Fruit fly (Drosophila melanogaster) whole organism, pupa: ENCODE data around the gene Galphai.

Experiments used
- CG10348 ChIP-seq: fragments of 200-800 bp; sonication (Bioruptor generic); IDR thresholded peaks from 2 replicates; pipeline ENCODE4 v1.3.6; 2022; ENCODE audit warnings: missing biosample characterization, missing genetic modification characterization
- CG12605 ChIP-seq: fragments of 200-800 bp; sonication (Bioruptor generic); IDR thresholded peaks from 2 replicates; pipeline ENCODE4 v1.3.6; 2022; ENCODE audit warnings: missing biosample characterization, missing genetic modification characterization
- CG13204 ChIP-seq: fragments of 200-800 bp; sonication (Bioruptor generic); optimal IDR thresholded peaks from 2 replicates; lab custom pipeline; 2018; ENCODE audit warnings: missing biosample characterization, mild to moderate bottlenecking, missing genetic modification characterization, moderate library complexity
- CG14655 ChIP-seq: fragments of 200-800 bp; sonication (Bioruptor generic); optimal IDR thresholded peaks from 3 replicates; lab custom pipeline; 2017; ENCODE audit warnings: mild to moderate bottlenecking, missing biosample characterization, missing genetic modification reagents, missing genetic modification characterization
- CG15710 ChIP-seq: fragments of 200-800 bp; sonication (Bioruptor generic); optimal IDR thresholded peaks from 2 replicates; lab custom pipeline; 2018; ENCODE audit warnings: missing biosample characterization, mild to moderate bottlenecking, missing genetic modification characterization, moderate library complexity
- CG17806 ChIP-seq: fragments of 200-800 bp; sonication (Bioruptor generic); optimal IDR thresholded peaks from 2 replicates; lab custom pipeline; 2018; ENCODE audit warnings: missing biosample characterization, mild to moderate bottlenecking, missing genetic modification characterization, moderate library complexity
- CG34367 ChIP-seq: fragments of 200-800 bp; sonication (Bioruptor generic); optimal IDR thresholded peaks from 2 replicates; lab custom pipeline; 2018; ENCODE audit warnings: missing biosample characterization, mild to moderate bottlenecking, missing genetic modification characterization
- CG8301 ChIP-seq: fragments of 200-800 bp; sonication (Bioruptor generic); optimal IDR thresholded peaks from 2 replicates; lab custom pipeline; 2018; ENCODE audit warnings: missing biosample characterization, mild to moderate bottlenecking, missing genetic modification characterization
- EcR ChIP-seq: fragments of 200-800 bp; sonication (Bioruptor generic); optimal IDR thresholded peaks from 3 replicates; lab custom pipeline; 2019; ENCODE audit warnings: missing biosample characterization, missing genetic modification characterization, mild to moderate bottlenecking, moderate library complexity, missing genetic modification reagents
- Ets98B ChIP-seq: fragments of 200-800 bp; sonication (Bioruptor generic); IDR thresholded peaks from 2 replicates; pipeline ENCODE4 v1.3.6; 2022; ENCODE audit warnings: missing biosample characterization, missing genetic modification characterization
- Pif1A ChIP-seq: fragments of 200-800 bp; sonication (Bioruptor generic); optimal IDR thresholded peaks from 3 replicates; lab custom pipeline; 2016; ENCODE audit warnings: missing biosample characterization, missing genetic modification characterization
- Snoo ChIP-seq: fragments of 200-800 bp; sonication (Bioruptor generic); optimal IDR thresholded peaks from 3 replicates; lab custom pipeline; 2017; ENCODE audit warnings: missing biosample characterization, mild to moderate bottlenecking, missing genetic modification characterization, inconsistent platforms
- gl ChIP-seq: fragments of 200-800 bp; sonication (Bioruptor generic); optimal IDR thresholded peaks from 2 replicates; lab custom pipeline; 2018; ENCODE audit warnings: missing biosample characterization, mild to moderate bottlenecking, missing genetic modification characterization

dm6 chr3L:6971298-6971697 is 8.5 kb downstream of the Galphai start:
- no peak for TF ChIP-seq gl (tag; lab: Kevin White, UChicago)
- no peak for TF ChIP-seq Snoo (tag; lab: Kevin White, UChicago)
- no peak for TF ChIP-seq EcR (GFP tag; lab: Kevin White, UChicago)
- TF ChIP-seq CG12605 (GFP tag; lab: Robert Waterston, UW): no peak
- TF ChIP-seq CG17806 (tag; lab: Kevin White, UChicago): no peak
- no peak for TF ChIP-seq CG14655 (GFP tag; lab: Kevin White, UChicago)
- no peak for TF ChIP-seq Ets98B (GFP tag; lab: Robert Waterston, UW)
- no peak for TF ChIP-seq CG8301 (tag; lab: Kevin White, UChicago)
- no peak for TF ChIP-seq CG34367
- no peak for TF ChIP-seq CG13204 (GFP tag; lab: Kevin White, UChicago)
- TF ChIP-seq CG15710: no peak
- no peak for TF ChIP-seq CG10348
- no peak for TF ChIP-seq Pif1A (GFP tag; lab: Kevin White, UChicago)
